Fruit fly (Drosophila melanogaster) whole organism, embryonic: ENCODE data around the gene Clbn.
A peak's percentile ranks its signal among the peaks of the same experiment; 100 is the strongest.

Experiments used
- CG10321 ChIP-seq: fragments of 200-800 bp; sonication (Bioruptor generic); IDR thresholded peaks from 2 replicates; pipeline ENCODE4 v1.3.6; 2022; ENCODE audit warnings: missing biosample characterization, missing genetic modification characterization
- CG5245 ChIP-seq: fragments of 200-800 bp; sonication (Bioruptor generic); optimal IDR thresholded peaks from 3 replicates; lab custom pipeline; 2016; ENCODE audit warnings: missing biosample characterization, missing genetic modification characterization
- Mes4 ChIP-seq: fragments of 200-800 bp; sonication (Bioruptor generic); optimal IDR thresholded peaks from 2 replicates; lab custom pipeline; 2016; ENCODE audit warnings: missing biosample characterization, missing genetic modification characterization
- gce ChIP-seq: fragments of 200-800 bp; sonication (Bioruptor generic); IDR thresholded peaks from 3 replicates; pipeline ENCODE4 v1.3.6; 2022; ENCODE audit warnings: missing biosample characterization, missing genetic modification characterization
- lilli ChIP-seq: fragments of 200-800 bp; sonication (Bioruptor generic); optimal IDR thresholded peaks from 3 replicates; lab custom pipeline; 2016; ENCODE audit warnings: missing biosample characterization, missing genetic modification characterization
- mam ChIP-seq: fragments of 200-800 bp; sonication (Bioruptor generic); optimal IDR thresholded peaks from 3 replicates; lab custom pipeline; 2016; ENCODE audit warnings: missing biosample characterization, missing genetic modification characterization
- pfk ChIP-seq: fragments of 200-800 bp; sonication (Bioruptor generic); optimal IDR thresholded peaks from 2 replicates; lab custom pipeline; 2018; ENCODE audit warnings: missing biosample characterization, mild to moderate bottlenecking, missing genetic modification characterization, moderate library complexity

DNA sequence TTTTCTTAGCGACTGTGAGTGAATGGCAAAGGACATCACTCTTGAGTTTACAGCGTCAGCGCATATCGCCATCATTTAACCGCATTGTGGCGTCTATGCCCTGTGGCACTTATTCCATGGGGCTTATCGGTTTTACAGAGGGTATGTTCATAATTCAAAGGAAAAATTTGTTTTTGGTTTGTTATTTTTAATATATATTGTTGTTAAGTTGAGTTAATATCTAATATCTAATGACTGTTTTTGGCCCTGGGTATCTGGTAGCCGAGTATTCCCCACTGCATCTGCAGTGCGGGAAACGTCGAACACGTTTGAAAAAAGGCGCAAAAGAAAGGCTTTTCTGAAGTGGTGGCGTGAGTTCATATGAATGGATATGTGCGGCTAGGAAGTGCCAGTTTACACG, 51.2 kb downstream of the Clbn start:
- TF ChIP-seq CG5245: no peak
- peak; percentile 68 for TF ChIP-seq lilli (GFP tag; lab: Kevin White, UChicago)
- 0 out of 3 replicates have a peak, but pooled peaks have one; percentile 28 for TF ChIP-seq gce (GFP tag; lab: Robert Waterston, UW)
- TF ChIP-seq pfk (GFP tag; lab: Kevin White, UChicago): no peak
- peak; percentile 53 for TF ChIP-seq Mes4 (GFP tag; lab: Kevin White, UChicago)
- TF ChIP-seq mam (GFP tag; lab: Kevin White, UChicago): no peak
- no peak for TF ChIP-seq CG10321 (GFP tag; lab: Robert Waterston, UW)
